Fruit fly (Drosophila melanogaster): ENCODE measurements around the gene SuUR.

DNA sequence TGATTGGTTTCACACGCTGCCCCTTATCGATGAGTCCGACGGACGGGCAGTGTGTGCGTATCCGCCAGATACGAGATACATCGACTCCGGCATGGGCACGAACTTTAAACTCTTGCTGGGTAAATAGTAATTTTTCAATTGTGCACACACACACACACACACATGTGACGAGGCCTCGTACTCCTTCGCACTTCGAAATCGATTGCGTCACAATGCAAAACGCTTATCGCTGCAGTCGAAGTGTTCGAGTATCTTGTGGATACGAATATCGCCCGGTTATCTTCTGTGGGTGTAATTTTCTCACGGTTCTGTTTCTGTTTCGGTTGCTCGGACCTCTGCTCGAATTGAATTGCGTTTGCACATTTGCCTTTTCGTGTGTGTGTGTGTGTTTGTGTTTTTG lies 29.8 kb upstream of the SuUR start:
- TF ChIP-seq insv (optimal IDR thresholded peaks at IDR 0.05) (no peak), ttk (optimal IDR thresholded peaks at IDR 0.05) (no peak)
